Worm (Caenorhabditis elegans): ENCODE results near the gene cnb-1.

ce11 chrV:11335757-11336418 lies 39.7 kb upstream of the cnb-1 start:
- TF ChIP-seq tab-1 (GFP tag; IDR thresholded peaks at IDR 0.05), result no peak
- TF ChIP-seq klf-2 (GFP tag; conservative IDR thresholded peaks at IDR 0.05), result no peak
- no peak for TF ChIP-seq flt-1 (GFP tag; IDR thresholded peaks at IDR 0.05)

Measured in whole organism, midembryonic.